Fruit fly (Drosophila melanogaster) whole organism, wandering third instar larva: ENCODE data around the gene CG11382.

ENCODE experiments used
- CG32264 ChIP-seq: fragments of 200-800 bp; sonication (Bioruptor generic); optimal IDR thresholded peaks from 2 replicates; lab custom pipeline; 2016; ENCODE audit warnings: missing biosample characterization, missing genetic modification characterization
- CrebA ChIP-seq: fragments of 200-800 bp; sonication (Bioruptor generic); optimal IDR thresholded peaks from 2 replicates; lab custom pipeline; 2016; ENCODE audit warnings: missing biosample characterization, mild to moderate bottlenecking, missing genetic modification characterization, borderline replicate concordance
- Dfd ChIP-seq: fragments of >200 bp; optimal IDR thresholded peaks from 2 replicates; lab custom pipeline; 2017; ENCODE audit warnings: missing biosample characterization, missing genetic modification characterization
- Dif ChIP-seq: fragments of 200-275, 200-300 bp; sonication (Bioruptor generic); optimal IDR thresholded peaks from 2 replicates; lab custom pipeline; 2018; ENCODE audit warnings: missing biosample characterization, missing genetic modification characterization; ENCODE audit not compliant: partially characterized antibody
- Hnf4 ChIP-seq: fragments of 200-800 bp; sonication (Bioruptor generic); optimal IDR thresholded peaks from 2 replicates; lab custom pipeline; 2016; ENCODE audit warnings: missing biosample characterization, mild to moderate bottlenecking, missing genetic modification characterization
- Hr83 ChIP-seq: fragments of 200-300 bp; sonication (Bioruptor generic); optimal IDR thresholded peaks from 2 replicates; lab custom pipeline; 2016; ENCODE audit warnings: missing biosample characterization, mild to moderate bottlenecking, missing genetic modification characterization, moderate library complexity; ENCODE audit not compliant: poor library complexity, severe bottlenecking
- Jra ChIP-seq: sonication (Bioruptor generic); optimal IDR thresholded peaks from 2 replicates; lab custom pipeline; 2016; ENCODE audit warnings: missing biosample characterization, missing genetic modification characterization
- Mio ChIP-seq: sonication (Bioruptor generic); optimal IDR thresholded peaks from 2 replicates; lab custom pipeline; 2016; ENCODE audit warnings: missing biosample characterization, missing genetic modification characterization
- Myc ChIP-seq: fragments of >200 bp; optimal IDR thresholded peaks from 2 replicates; lab custom pipeline; 2017
- OdsH ChIP-seq: fragments of 200-800 bp; sonication (Bioruptor generic); optimal IDR thresholded peaks from 2 replicates; lab custom pipeline; 2016; ENCODE audit warnings: missing biosample characterization, mild to moderate bottlenecking, missing genetic modification characterization
- Rel ChIP-seq, 2 experiments: fragments of 200-800 bp; sonication (Bioruptor generic) in 1 of 2; optimal IDR thresholded peaks; 2 replicates in 1 of 2; 3 replicates in 1 of 2; lab custom pipeline; 2016 to 2019; ENCODE audit warnings: mild to moderate bottlenecking in 2 of 2, missing biosample characterization in 2 of 2, missing genetic modification characterization in 2 of 2, moderate library complexity in 1 of 2
- Sp1 ChIP-seq: fragments of 200-800 bp; sonication (Bioruptor generic); optimal IDR thresholded peaks from 3 replicates; lab custom pipeline; 2019; ENCODE audit warnings: missing biosample characterization, mild to moderate bottlenecking, missing genetic modification characterization, moderate library complexity
- Vsx2 ChIP-seq: fragments of 200-300, 225-300 bp; sonication (Bioruptor generic); optimal IDR thresholded peaks from 2 replicates; lab custom pipeline; 2018; ENCODE audit warnings: missing biosample characterization, missing genetic modification characterization; ENCODE audit not compliant: partially characterized antibody
- brk ChIP-seq: fragments of 200-800 bp; sonication (Bioruptor generic); optimal IDR thresholded peaks from 2 replicates; lab custom pipeline; 2016; ENCODE audit warnings: missing biosample characterization, mild to moderate bottlenecking, missing genetic modification characterization
- dmrt93B ChIP-seq: fragments of 200-800 bp; sonication (Bioruptor generic); optimal IDR thresholded peaks from 2 replicates; lab custom pipeline; 2018; ENCODE audit warnings: missing biosample characterization, mild to moderate bottlenecking, missing genetic modification characterization
- dsf ChIP-seq: sonication (Bioruptor generic); optimal IDR thresholded peaks from 2 replicates; lab custom pipeline; 2016; ENCODE audit warnings: missing biosample characterization, missing genetic modification characterization, borderline replicate concordance
- foxo ChIP-seq, 2 experiments: fragments of 200-800 bp; sonication (Bioruptor generic); optimal IDR thresholded peaks; 2 replicates in 1 of 2; 3 replicates in 1 of 2; lab custom pipeline; 2016 to 2017; ENCODE audit warnings: missing biosample characterization in 2 of 2, missing genetic modification characterization in 2 of 2
- fru ChIP-seq: fragments of 200-800 bp; sonication (Bioruptor generic); optimal IDR thresholded peaks from 3 replicates; lab custom pipeline; 2016; ENCODE audit warnings: missing biosample characterization, mild to moderate bottlenecking, missing genetic modification characterization
- h ChIP-seq: fragments of 200-800 bp; sonication (Bioruptor generic); optimal IDR thresholded peaks from 3 replicates; lab custom pipeline; 2016; ENCODE audit warnings: missing biosample characterization, mild to moderate bottlenecking, missing genetic modification characterization
- jim ChIP-seq: fragments of 175-275, 200-325 bp; sonication (Bioruptor generic); optimal IDR thresholded peaks from 2 replicates; lab custom pipeline; 2016; ENCODE audit warnings: missing biosample characterization, mild to moderate bottlenecking, missing genetic modification characterization
- lola ChIP-seq: fragments of >200 bp; optimal IDR thresholded peaks from 2 replicates; lab custom pipeline; 2017; ENCODE audit warnings: missing biosample characterization, missing genetic modification characterization
- pan ChIP-seq: fragments of >200 bp; optimal IDR thresholded peaks from 2 replicates; lab custom pipeline; 2017
- psq ChIP-seq: fragments of 200-800 bp; sonication (Bioruptor generic); optimal IDR thresholded peaks from 3 replicates; lab custom pipeline; 2017; ENCODE audit warnings: missing biosample characterization, mild to moderate bottlenecking, missing genetic modification characterization, moderate library complexity
- rgr ChIP-seq: fragments of 200-800 bp; sonication (Bioruptor generic); optimal IDR thresholded peaks from 3 replicates; lab custom pipeline; 2016; ENCODE audit warnings: missing biosample characterization, mild to moderate bottlenecking, missing genetic modification characterization
- tai ChIP-seq: sonication (Bioruptor generic); optimal IDR thresholded peaks from 2 replicates; lab custom pipeline; 2016; ENCODE audit warnings: missing biosample characterization, missing genetic modification characterization
- usp ChIP-seq: fragments of >200 bp; optimal IDR thresholded peaks from 2 replicates; lab custom pipeline; 2017; ENCODE audit warnings: missing biosample characterization, missing genetic modification characterization
- woc ChIP-seq: sonication (Bioruptor generic); optimal IDR thresholded peaks from 2 replicates; lab custom pipeline; 2016; ENCODE audit warnings: missing biosample characterization, mild to moderate bottlenecking, missing genetic modification characterization

The CG11382 gene

dm6 chrX:1250104-1250503, 40.3 kb downstream of the CG11382 start:
- no peak for TF ChIP-seq usp (GFP tag; lab: Kevin White, UChicago)
- TF ChIP-seq fru (GFP tag; lab: Kevin White, UChicago), result no peak
- TF ChIP-seq Rel (GFP tag; optimal IDR thresholded peaks at IDR 0.05; lab: Kevin White, UChicago), result no peak
- TF ChIP-seq Rel (tag; optimal IDR thresholded peaks at IDR 0.05; lab: Kevin White, UChicago), result no peak
- TF ChIP-seq lola (GFP tag; lab: Kevin White, UChicago), result no peak
- no peak for TF ChIP-seq OdsH
- TF ChIP-seq Dif (GFP tag; lab: Kevin White, UChicago), result no peak

- TF ChIP-seq psq (GFP tag; lab: Kevin White, UChicago) (peak; percentile 22), rgr (GFP tag; lab: Kevin White, UChicago) (no peak), woc (no peak), foxo (GFP tag; optimal IDR thresholded peaks at IDR 0.05; lab: Kevin White, UChicago) (no peak), Rel (GFP tag; optimal IDR thresholded peaks at IDR 0.05; lab: Kevin White, UChicago) (no peak), Rel (tag; optimal IDR thresholded peaks at IDR 0.05; lab: Kevin White, UChicago) (peak; percentile 22), fru (GFP tag; lab: Kevin White, UChicago) (peak; percentile 67)
These were observed 43.2 kb downstream of the CG11382 start for dm6 chrX:1252961-1253360.

DNA sequence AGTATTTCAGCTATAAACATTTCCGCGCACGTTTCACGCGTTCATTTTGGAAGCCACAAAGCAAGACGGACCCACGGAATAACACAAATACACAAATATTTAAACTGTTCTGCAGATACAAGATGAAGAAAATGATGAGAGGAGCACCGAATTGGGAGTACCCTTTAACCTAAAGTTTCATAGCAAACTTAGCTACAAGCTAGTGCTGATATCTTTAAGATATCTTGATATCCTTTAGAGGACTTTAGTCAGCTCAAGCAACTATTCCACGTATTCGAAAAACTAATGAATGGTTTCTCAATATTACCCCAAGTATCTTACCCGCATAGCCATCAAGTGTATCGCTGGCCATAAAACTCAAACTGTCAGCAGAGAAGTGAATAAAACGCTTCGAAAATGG, 46.4 kb downstream of the CG11382 start:
- TF ChIP-seq CrebA (GFP tag; lab: Kevin White, UChicago), result no peak
- TF ChIP-seq OdsH, result no peak
- no peak for TF ChIP-seq Mio (GFP tag; lab: Kevin White, UChicago)
- no peak for TF ChIP-seq Sp1 (GFP tag; lab: Kevin White, UChicago)
- no peak for TF ChIP-seq pan (lab: Kevin White, UChicago)

- TF ChIP-seq h (GFP tag; lab: Kevin White, UChicago) (peak; percentile 37), dsf (no peak), Rel (GFP tag; optimal IDR thresholded peaks at IDR 0.05; lab: Kevin White, UChicago) (no peak), Rel (tag; optimal IDR thresholded peaks at IDR 0.05; lab: Kevin White, UChicago) (peak; percentile 33), Sp1 (GFP tag; lab: Kevin White, UChicago) (peak; percentile 9)
- TF ChIP-seq, all 38 proteins: peak for 3
These were observed 47.1 kb downstream of the CG11382 start for dm6 chrX:1256742-1257441.

DNA sequence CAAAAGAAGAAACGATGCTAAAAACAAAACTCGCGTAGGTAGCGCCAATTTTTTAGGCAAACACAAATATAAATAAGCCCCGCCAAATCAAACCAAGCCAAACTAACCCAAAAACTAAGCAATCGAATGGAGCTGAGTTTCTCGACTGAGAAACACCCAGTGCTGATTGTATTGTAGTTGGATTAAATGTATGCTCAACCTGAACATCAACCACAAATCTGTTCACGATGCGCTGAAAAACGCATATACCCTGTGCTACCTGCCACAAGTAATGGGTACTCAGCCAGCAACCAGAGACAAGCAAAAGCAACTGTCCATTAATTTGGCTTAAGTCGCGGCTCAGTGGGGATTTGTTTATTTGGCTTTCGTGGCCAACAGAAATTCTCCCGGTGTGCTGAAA, 50.6 kb downstream of the CG11382 start:
- TF ChIP-seq Mio (GFP tag; lab: Kevin White, UChicago) (no peak), woc (peak; percentile 2), psq (GFP tag; lab: Kevin White, UChicago) (no peak), fru (GFP tag; lab: Kevin White, UChicago) (no peak), OdsH (no peak), Vsx2 (GFP tag; lab: Kevin White, UChicago) (no peak), CG32264 (GFP tag; lab: Kevin White, UChicago) (no peak), lola (GFP tag; lab: Kevin White, UChicago) (no peak), Sp1 (GFP tag; lab: Kevin White, UChicago) (no peak), Hr83 (no peak), brk (GFP tag; lab: Kevin White, UChicago) (no peak), tai (no peak), Hnf4 (GFP tag; lab: Kevin White, UChicago) (no peak), CrebA (GFP tag; lab: Kevin White, UChicago) (no peak), jim (no peak), rgr (GFP tag; lab: Kevin White, UChicago) (peak; percentile 16), Dfd (GFP tag; lab: Kevin White, UChicago) (no peak), h (GFP tag; lab: Kevin White, UChicago) (no peak), foxo (GFP tag; optimal IDR thresholded peaks at IDR 0.05; lab: Kevin White, UChicago) (peak in 1 of 2 experiments; percentile 20), Myc (lab: Kevin White, UChicago) (no peak), dmrt93B (no peak), Jra (GFP tag; lab: Kevin White, UChicago) (no peak)
